Worm (Caenorhabditis elegans): ENCODE measurements around the gene T02H6.9.
A peak's percentile ranks its signal among the peaks of the same experiment; 100 is the strongest.

Gene T02H6.9

ce11 chrII:680612-681011 is 1.9 kb downstream of the T02H6.9 start, which contains the start of the genes T02H6.10 and T02H6.8:
T02H6.10 (minus strand) TSS chrII:680712.
T02H6.8 (plus strand) TSS chrII:680832.
- TF ChIP-seq elt-3 (tag; optimal IDR thresholded peaks at IDR 0.05) (no peak), nhr-237 (tag; optimal IDR thresholded peaks at IDR 0.05) (no peak), flh-1 (GFP tag; optimal IDR thresholded peaks at IDR 0.05) (no peak), sem-2 (GFP tag; optimal IDR thresholded peaks at IDR 0.05) (no peak), pha-4 (tag; optimal IDR thresholded peaks at IDR 0.05) (no peak)

ce11 chrII:682326-682725 is 3.6 kb downstream of the T02H6.9 start, which contains the start of gene T02H6.7:
T02H6.7 (plus strand) TSS chrII:682626.
- TF ChIP-seq nhr-12 (tag; optimal IDR thresholded peaks at IDR 0.05) (no peak), lsy-2 (tag; optimal IDR thresholded peaks at IDR 0.05) (no peak), pha-4 (tag; optimal IDR thresholded peaks at IDR 0.05) (no peak), blmp-1 (tag; optimal IDR thresholded peaks at IDR 0.05) (no peak), sem-2 (GFP tag; optimal IDR thresholded peaks at IDR 0.05) (no peak), nhr-28 (tag; optimal IDR thresholded peaks at IDR 0.05) (no peak), snpc-4 (tag; optimal IDR thresholded peaks at IDR 0.05) (no peak), elt-1 (tag; optimal IDR thresholded peaks at IDR 0.05; ENCODE audit: borderline replicate concordance, insufficient read depth) (no peak), ham-2 (GFP tag; optimal IDR thresholded peaks at IDR 0.05) (no peak), mls-2 (tag; optimal IDR thresholded peaks at IDR 0.05) (no peak)

- TF ChIP-seq hlh-1 (tag; optimal IDR thresholded peaks at IDR 0.05) (peak; percentile 63), lin-32 (GFP tag; optimal IDR thresholded peaks at IDR 0.05) (no peak)
Measured at ce11 chrII:683467-683866, 4.8 kb downstream of the T02H6.9 start, which contains the start of gene T02H6.6. T02H6.6 (plus strand) TSS chrII:683767.

- TF ChIP-seq nhr-2 (tag; optimal IDR thresholded peaks at IDR 0.05) = no peak
Measured at ce11 chrII:684811-685210, 6.1 kb downstream of the T02H6.9 start, which contains the start of gene T02H6.5. T02H6.5 (plus strand) TSS chrII:685111.

ce11 chrII:689749-690148 is 11.1 kb downstream of the T02H6.9 start, which contains the start of gene T02H6.4:
T02H6.4 (plus strand) TSS chrII:690049.
- TF ChIP-seq nhr-2 (tag; optimal IDR thresholded peaks at IDR 0.05) (no peak), unc-120 (tag; optimal IDR thresholded peaks at IDR 0.05; ENCODE audit: poor library complexity, severe bottlenecking) (no peak), sem-2 (GFP tag; optimal IDR thresholded peaks at IDR 0.05) (no peak), blmp-1 (tag; optimal IDR thresholded peaks at IDR 0.05) (no peak), M03D4.4 (tag; optimal IDR thresholded peaks at IDR 0.05) (no peak), ceh-39 (tag; optimal IDR thresholded peaks at IDR 0.05) (no peak), cnd-1 (tag; optimal IDR thresholded peaks at IDR 0.05) (no peak)

ce11 chrII:691550-691949 is 12.9 kb downstream of the T02H6.9 start, which contains the start of gene T02H6.3:
T02H6.3 (plus strand) TSS chrII:691850.
- TF ChIP-seq unc-120 (tag; optimal IDR thresholded peaks at IDR 0.05; ENCODE audit: poor library complexity, severe bottlenecking) = no peak
- no peak for TF ChIP-seq lin-13 (tag; optimal IDR thresholded peaks at IDR 0.05)
- no peak for TF ChIP-seq flh-1 (GFP tag; optimal IDR thresholded peaks at IDR 0.05)
- TF ChIP-seq nhr-28 (tag; optimal IDR thresholded peaks at IDR 0.05) = no peak
- no peak for TF ChIP-seq M03D4.4 (tag; optimal IDR thresholded peaks at IDR 0.05)
- no peak for TF ChIP-seq nhr-237 (tag; optimal IDR thresholded peaks at IDR 0.05)
- TF ChIP-seq nhr-76 (tag; optimal IDR thresholded peaks at IDR 0.05) = no peak

- TF ChIP-seq flh-1 (GFP tag; optimal IDR thresholded peaks at IDR 0.05) (no peak), ces-1 (GFP tag; optimal IDR thresholded peaks at IDR 0.05) (no peak), snpc-4 (tag; optimal IDR thresholded peaks at IDR 0.05) (no peak), lsy-2 (tag; optimal IDR thresholded peaks at IDR 0.05) (no peak), nhr-28 (tag; optimal IDR thresholded peaks at IDR 0.05) (no peak), ceh-39 (tag; optimal IDR thresholded peaks at IDR 0.05) (no peak), ham-2 (GFP tag; optimal IDR thresholded peaks at IDR 0.05) (no peak), tbx-8 (GFP tag; optimal IDR thresholded peaks at IDR 0.05) (no peak), nhr-12 (tag; optimal IDR thresholded peaks at IDR 0.05) (no peak), elt-1 (tag; optimal IDR thresholded peaks at IDR 0.05; ENCODE audit: borderline replicate concordance, insufficient read depth) (no peak), ztf-11 (tag; optimal IDR thresholded peaks at IDR 0.05) (no peak), drap-1 (GFP tag; optimal IDR thresholded peaks at IDR 0.05) (no peak), ceh-43 (GFP tag; optimal IDR thresholded peaks at IDR 0.05) (no peak)
Measured at ce11 chrII:701025-701370, 22.3 kb downstream of the T02H6.9 start, which contains the start of gene T02H6.11. T02H6.11 (minus strand) TSS chrII:701125.
